Worm (Caenorhabditis elegans) whole organism, young adult: ENCODE data around the gene F19G12.9.

Experiments
- F39B2.1 ChIP-seq: fragments of 200-800 bp; sonication (Bioruptor generic); IDR thresholded peaks from 2 replicates; pipeline ENCODE4 v1.3.6; 2022; ENCODE audit warnings: missing genetic modification reagents, missing genetic modification characterization, missing compliant biosample characterization
- T07F8.4 ChIP-seq: sonication (generic microtip); optimal IDR thresholded peaks from 2 replicates; lab custom pipeline; 2016; ENCODE audit warnings: mild to moderate bottlenecking, missing genetic modification characterization, moderate library complexity, missing compliant biosample characterization
- ceh-40 ChIP-seq: fragments of 200-800 bp; sonication (Bioruptor generic); IDR thresholded peaks from 2 replicates; pipeline ENCODE4 v1.3.6; 2022; ENCODE audit warnings: missing genetic modification characterization, missing compliant biosample characterization
- gei-17 ChIP-seq: fragments of 200-800 bp; sonication (Bioruptor generic); optimal IDR thresholded peaks from 2 replicates; lab custom pipeline; 2018; ENCODE audit warnings: mild to moderate bottlenecking, missing genetic modification characterization, missing compliant biosample characterization
- madf-10 ChIP-seq: sonication (generic microtip); optimal IDR thresholded peaks from 2 replicates; lab custom pipeline; 2016; ENCODE audit warnings: mild to moderate bottlenecking, missing genetic modification characterization, missing compliant biosample characterization
- rpc-1 ChIP-seq, 2 experiments: fragments of 150-350 bp in 1 of 2; sonication (generic microtip) in 1 of 2; optimal IDR thresholded peaks; 2 replicates each; lab custom pipeline; 2014 to 2018; ENCODE audit warnings: missing biosample characterization in 1 of 2, missing genetic modification characterization in 1 of 2, missing genetic modification reagents in 1 of 2, missing genotype in 1 of 2
- snpc-3.4 ChIP-seq: sonication (generic microtip); optimal IDR thresholded peaks from 2 replicates; lab custom pipeline; 2017; ENCODE audit warnings: missing genetic modification characterization, mild to moderate bottlenecking, missing compliant biosample characterization, antibody characterized with exemption, moderate library complexity, missing genotype, missing genetic modification reagents
- unc-62 ChIP-seq: fragments of 150-350 bp; optimal IDR thresholded peaks from 2 replicates; lab custom pipeline; 2014; ENCODE audit warnings: missing biosample characterization, missing genetic modification reagents, missing genetic modification characterization
- ztf-22 ChIP-seq: fragments of 200-800 bp; sonication (Bioruptor generic); optimal IDR thresholded peaks from 2 replicates; lab custom pipeline; 2018; ENCODE audit warnings: mild to moderate bottlenecking, missing genetic modification characterization, moderate library complexity, missing compliant biosample characterization
- ztf-26 ChIP-seq: sonication (generic microtip); optimal IDR thresholded peaks from 2 replicates; lab custom pipeline; 2017; ENCODE audit warnings: missing genetic modification characterization, missing compliant biosample characterization

DNA sequence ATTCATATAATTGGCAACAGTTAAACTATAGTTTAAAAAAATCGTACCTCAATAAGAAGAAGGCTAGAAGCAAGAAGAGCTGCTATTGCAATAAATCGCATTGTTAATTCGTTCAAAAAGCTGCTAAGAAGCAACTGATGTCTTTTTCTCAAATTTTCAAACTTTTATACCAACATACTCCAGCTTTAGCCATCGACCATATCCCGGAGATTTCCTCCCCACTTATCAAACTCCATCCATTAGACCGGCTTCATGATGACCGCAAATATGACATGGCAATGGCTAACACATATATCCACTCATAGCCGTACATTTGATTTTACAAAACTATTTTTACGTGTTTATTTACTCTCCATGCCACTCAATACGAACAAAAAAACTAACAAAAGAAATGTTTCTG is 8.5 kb upstream of the F19G12.9 start, which contains the start of gene abu-2:
- no peak for TF ChIP-seq snpc-3.4 (tag; lab: Kevin White, UChicago)
- no peak for TF ChIP-seq madf-10 (tag; lab: Kevin White, UChicago)
- TF ChIP-seq unc-62, result no peak
- no peak for TF ChIP-seq ztf-26 (tag; lab: Kevin White, UChicago)
- TF ChIP-seq rpc-1 (optimal IDR thresholded peaks at IDR 0.05; lab: Kevin White, UChicago), result no peak
- no peak for TF ChIP-seq rpc-1 (tag; optimal IDR thresholded peaks at IDR 0.05; lab: Kevin White, UChicago)
- no peak for TF ChIP-seq F39B2.1
- TF ChIP-seq gei-17 (GFP tag; lab: Kevin White, UChicago), result no peak
- TF ChIP-seq ceh-40 (GFP tag; lab: Robert Waterston, UW), result no peak
- no peak for TF ChIP-seq T07F8.4 (tag; lab: Kevin White, UChicago)
- TF ChIP-seq ztf-22 (GFP tag; lab: Kevin White, UChicago), result no peak
